Worm (Caenorhabditis elegans) whole organism, late embryonic: ENCODE data around the gene M04D8.7.

Experiments
- ama-1 ChIP-seq: fragments of 150-350 bp; optimal IDR thresholded peaks from 2 replicates; lab custom pipeline; 2014
- ceh-24 ChIP-seq: sonication (generic microtip); optimal IDR thresholded peaks from 2 replicates; lab custom pipeline; 2016; ENCODE audit warnings: mild to moderate bottlenecking, missing genetic modification characterization, missing compliant biosample characterization
- ceh-34 ChIP-seq: sonication (generic microtip); optimal IDR thresholded peaks from 2 replicates; lab custom pipeline; 2016; ENCODE audit warnings: mild to moderate bottlenecking, missing genetic modification characterization, missing compliant biosample characterization
- ceh-48 ChIP-seq: sonication (generic microtip); optimal IDR thresholded peaks from 2 replicates; lab custom pipeline; 2016; ENCODE audit warnings: missing genetic modification characterization, inconsistent platforms, missing compliant biosample characterization
- elt-2 ChIP-seq: sonication (generic microtip); optimal IDR thresholded peaks from 2 replicates; lab custom pipeline; 2016; ENCODE audit warnings: missing genetic modification reagents, missing genetic modification characterization, missing compliant biosample characterization
- hlh-6 ChIP-seq: sonication (generic microtip); optimal IDR thresholded peaks from 2 replicates; lab custom pipeline; 2016; ENCODE audit warnings: missing genotype, missing genetic modification characterization, missing compliant biosample characterization
- nhr-11 ChIP-seq: fragments of 150-350 bp; optimal IDR thresholded peaks from 2 replicates; lab custom pipeline; 2014; ENCODE audit warnings: missing biosample characterization, missing genetic modification characterization
- pax-1 ChIP-seq: fragments of 150-350 bp; optimal IDR thresholded peaks from 2 replicates; lab custom pipeline; 2014; ENCODE audit warnings: missing biosample characterization, missing genetic modification characterization

DNA sequence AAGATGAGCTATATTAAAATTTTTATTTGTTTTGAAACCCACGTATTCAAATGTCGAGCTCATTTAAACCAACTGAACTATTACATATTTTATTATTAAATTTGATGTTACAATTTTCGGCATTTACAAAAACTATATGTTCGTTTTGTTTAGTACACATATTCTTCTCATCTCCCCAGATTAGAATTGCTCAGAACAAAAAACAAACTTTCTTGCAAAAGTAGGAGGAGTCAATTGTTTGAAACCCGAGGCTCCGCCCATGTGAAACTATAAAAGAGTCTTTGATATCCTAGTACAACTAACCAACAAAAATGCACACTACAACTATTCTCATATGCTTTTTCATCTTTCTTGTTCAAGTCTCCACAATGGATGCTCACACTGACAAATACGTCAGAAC is 11.3 kb upstream of the M04D8.7 start, which contains the start of gene ins-22:
- no peak for TF ChIP-seq hlh-6 (tag; lab: Kevin White, UChicago)
- no peak for TF ChIP-seq ceh-34 (tag; lab: Kevin White, UChicago)
- TF ChIP-seq pax-1 (tag; lab: Kevin White, UChicago): no peak
- no peak for TF ChIP-seq ceh-24 (tag; lab: Kevin White, UChicago)
- TF ChIP-seq nhr-11 (tag; lab: Kevin White, UChicago): no peak
- no peak for TF ChIP-seq elt-2
- no peak for TF ChIP-seq ama-1
- no peak for TF ChIP-seq ceh-48
